Fruit fly (Drosophila melanogaster): Measurements from ENCODE around the gene eIF3e.

The eIF3e gene

dm6 chr3L:16803708-16804350 lies 17.1 kb upstream of the eIF3e start (continued):
- TF ChIP-seq CG8089 (GFP tag; optimal IDR thresholded peaks at IDR 0.05): no peak
- TF ChIP-seq Ptx1 (GFP tag; IDR thresholded peaks at IDR 0.05): no peak
- TF ChIP-seq ci (GFP tag; IDR thresholded peaks at IDR 0.05): peak; percentile 67
- no peak for TF ChIP-seq CG10462 (GFP tag; optimal IDR thresholded peaks at IDR 0.05)
- TF ChIP-seq HLHmδ (GFP tag; optimal IDR thresholded peaks at IDR 0.05): no peak
- no peak for TF ChIP-seq Gsc (GFP tag; IDR thresholded peaks at IDR 0.05)
- TF ChIP-seq CG16813 (GFP tag; IDR thresholded peaks at IDR 0.05; ENCODE audit: partially characterized antibody): no peak
- peak; percentile 85 for TF ChIP-seq CG12071 (GFP tag; optimal IDR thresholded peaks at IDR 0.05)
- TF ChIP-seq cg (GFP tag; optimal IDR thresholded peaks at IDR 0.05): no peak
- TF ChIP-seq Usf (GFP tag; optimal IDR thresholded peaks at IDR 0.05): no peak
- TF ChIP-seq ash1 (GFP tag; optimal IDR thresholded peaks at IDR 0.05): no peak
- no peak for TF ChIP-seq vnd (GFP tag; IDR thresholded peaks at IDR 0.05; ENCODE audit: partially characterized antibody)
- TF ChIP-seq luna (GFP tag; optimal IDR thresholded peaks at IDR 0.05): no peak
- TF ChIP-seq Ravus (GFP tag; IDR thresholded peaks at IDR 0.05): no peak
- no peak for TF ChIP-seq her (GFP tag; optimal IDR thresholded peaks at IDR 0.05)
- TF ChIP-seq CG6654 (GFP tag; optimal IDR thresholded peaks at IDR 0.05): no peak
- no peak for TF ChIP-seq Nf-YB (GFP tag; optimal IDR thresholded peaks at IDR 0.05)
- TF ChIP-seq CG5180 (GFP tag; optimal IDR thresholded peaks at IDR 0.05): peak; percentile 22
- TF ChIP-seq ase (GFP tag; IDR thresholded peaks at IDR 0.05): no peak
- no peak for TF ChIP-seq pnt (GFP tag; optimal IDR thresholded peaks at IDR 0.05)
- no peak for TF ChIP-seq ham (GFP tag; IDR thresholded peaks at IDR 0.05)
- no peak for TF ChIP-seq Abd-B (GFP tag; optimal IDR thresholded peaks at IDR 0.05)
- peak; percentile 66 for TF ChIP-seq fd64A (GFP tag; optimal IDR thresholded peaks at IDR 0.05)
- TF ChIP-seq CG1233 (GFP tag; optimal IDR thresholded peaks at IDR 0.05): peak; percentile 53
- no peak for TF ChIP-seq croc (GFP tag; conservative IDR thresholded peaks at IDR 0.05)
- TF ChIP-seq B-H1 (GFP tag; IDR thresholded peaks at IDR 0.05): no peak; the same call in 2 of the 3 replicates
- TF ChIP-seq HLH4C (GFP tag; IDR thresholded peaks at IDR 0.05; ENCODE audit: partially characterized antibody): no peak
- TF ChIP-seq az2 (GFP tag; optimal IDR thresholded peaks at IDR 0.05): no peak
- peak; percentile 67 for TF ChIP-seq ATbp (GFP tag; optimal IDR thresholded peaks at IDR 0.05)
- TF ChIP-seq sd (tag; optimal IDR thresholded peaks at IDR 0.05): peak; percentile 43
- no peak for TF ChIP-seq CG12942 (GFP tag; optimal IDR thresholded peaks at IDR 0.05)
- TF ChIP-seq D (optimal IDR thresholded peaks at IDR 0.05): no peak
- no peak for TF ChIP-seq D (GFP tag; optimal IDR thresholded peaks at IDR 0.05)
- no peak for TF ChIP-seq shn (GFP tag; optimal IDR thresholded peaks at IDR 0.05)
- TF ChIP-seq CG8478 (optimal IDR thresholded peaks at IDR 0.05): no peak
- no peak for TF ChIP-seq CG13424 (tag; optimal IDR thresholded peaks at IDR 0.05)
- TF ChIP-seq Chrac-16 (GFP tag; optimal IDR thresholded peaks at IDR 0.05): no peak
- no peak for TF ChIP-seq MESR4 (GFP tag; optimal IDR thresholded peaks at IDR 0.05)
- TF ChIP-seq Blimp-1 (GFP tag; optimal IDR thresholded peaks at IDR 0.05): peak; percentile 4
- no peak for TF ChIP-seq slp2 (GFP tag; optimal IDR thresholded peaks at IDR 0.05)
- no peak for TF ChIP-seq CG2116 (GFP tag; optimal IDR thresholded peaks at IDR 0.05)
- peak; percentile 47; the same call in 1 of the 3 replicates for TF ChIP-seq Dbx (GFP tag; IDR thresholded peaks at IDR 0.05)
- no peak for TF ChIP-seq CG10267 (tag; optimal IDR thresholded peaks at IDR 0.05)
- peak; percentile 10 for TF ChIP-seq CG9817 (tag; optimal IDR thresholded peaks at IDR 0.05)
- TF ChIP-seq pb (GFP tag; optimal IDR thresholded peaks at IDR 0.05): no peak
- TF ChIP-seq CG7372 (GFP tag; IDR thresholded peaks at IDR 0.05): no peak
- TF ChIP-seq kay (GFP tag; optimal IDR thresholded peaks at IDR 0.05): no peak
- no peak for TF ChIP-seq lmd (GFP tag; IDR thresholded peaks at IDR 0.05)
- no peak for TF ChIP-seq CG30403 (GFP tag; optimal IDR thresholded peaks at IDR 0.05)
- TF ChIP-seq CG8765 (GFP tag; IDR thresholded peaks at IDR 0.05): no peak
- peak; percentile 44 for TF ChIP-seq nau (GFP tag; optimal IDR thresholded peaks at IDR 0.05)
